Worm (Caenorhabditis elegans) whole organism, L4 larva: ENCODE data around the gene nhr-112.

Source experiments
- fkh-10 ChIP-seq: fragments of 150-350 bp; optimal IDR thresholded peaks from 2 replicates; lab custom pipeline; 2014; ENCODE audit warnings: missing biosample characterization, missing genetic modification reagents, missing genetic modification characterization
- hlh-30 ChIP-seq: sonication (generic microtip); optimal IDR thresholded peaks from 2 replicates; lab custom pipeline; 2017; ENCODE audit warnings: antibody characterized with exemption, mild to moderate bottlenecking, missing genetic modification characterization, missing compliant biosample characterization; ENCODE audit not compliant: insufficient read depth
- jun-1 ChIP-seq: fragments of 150-350 bp; optimal IDR thresholded peaks from 2 replicates; lab custom pipeline; 2014; ENCODE audit warnings: missing biosample characterization, missing genetic modification reagents, missing genetic modification characterization
- lin-15B ChIP-seq: fragments of 150-350 bp; sonication (generic microtip); optimal IDR thresholded peaks from 3 replicates; lab custom pipeline; 2014; ENCODE audit warnings: missing biosample characterization, missing genetic modification characterization
- mdl-1 ChIP-seq, 2 experiments: fragments of 150-350 bp in 1 of 2; sonication (generic microtip) in 1 of 2; optimal IDR thresholded peaks; 2 replicates each; lab custom pipeline; 2014 to 2017; ENCODE audit warnings: missing biosample characterization in 2 of 2, missing genetic modification characterization in 2 of 2
- mdt-29 ChIP-seq: fragments of 200-800 bp; sonication (Bioruptor generic); IDR thresholded peaks from 2 replicates; pipeline ENCODE4 v1.3.6; 2022; ENCODE audit warnings: missing genetic modification reagents, missing genetic modification characterization, missing compliant biosample characterization
- mep-1 ChIP-seq: fragments of 150-350 bp; sonication (generic microtip); optimal IDR thresholded peaks from 3 replicates; lab custom pipeline; 2014; ENCODE audit warnings: missing biosample characterization, missing genetic modification characterization
- nhr-111 ChIP-seq: fragments of 200-800 bp; sonication (Bioruptor generic); optimal IDR thresholded peaks from 2 replicates; lab custom pipeline; 2018; ENCODE audit warnings: mild to moderate bottlenecking, missing genetic modification characterization, missing compliant biosample characterization
- nhr-41 ChIP-seq: fragments of 200-800 bp; sonication (Bioruptor generic); IDR thresholded peaks from 2 replicates; pipeline ENCODE4 v1.3.6; 2022; ENCODE audit warnings: missing genetic modification reagents, missing genetic modification characterization, missing compliant biosample characterization
- nhr-6 ChIP-seq: fragments of 150-350 bp; optimal IDR thresholded peaks from 2 replicates; lab custom pipeline; 2014; ENCODE audit warnings: missing biosample characterization, missing genetic modification characterization
- nhr-76 ChIP-seq: fragments of 150-350 bp; optimal IDR thresholded peaks from 2 replicates; lab custom pipeline; 2014; ENCODE audit warnings: missing biosample characterization, missing genetic modification characterization
- ztf-11 ChIP-seq: fragments of 150-350 bp; optimal IDR thresholded peaks from 2 replicates; lab custom pipeline; 2014; ENCODE audit warnings: missing biosample characterization, missing genetic modification characterization

DNA sequence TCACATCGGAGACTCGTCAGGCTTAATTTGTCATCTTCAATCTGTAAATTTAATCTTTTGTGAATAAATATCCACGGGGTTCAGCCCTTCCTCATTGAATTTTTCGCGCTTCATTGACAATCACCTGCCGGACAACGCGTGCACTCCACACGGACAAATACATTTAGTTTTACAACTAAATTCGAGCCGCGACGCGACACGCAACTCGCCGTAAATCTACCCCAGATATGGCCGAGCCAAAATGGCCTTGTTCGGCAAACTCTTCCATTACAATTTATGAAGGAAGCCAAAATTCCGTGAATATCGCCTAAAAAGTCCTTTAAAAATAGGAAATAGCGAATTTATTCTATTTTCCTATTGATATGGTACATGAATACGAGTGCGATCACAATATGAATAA is 21.1 kb upstream of the nhr-112 start:
- no peak for TF ChIP-seq ztf-11 (tag; lab: Kevin White, UChicago)
- no peak for TF ChIP-seq mep-1 (tag; lab: Kevin White, UChicago)
- TF ChIP-seq nhr-76 (tag; lab: Kevin White, UChicago), result no peak
- TF ChIP-seq nhr-111 (GFP tag; lab: Kevin White, UChicago), result no peak
- TF ChIP-seq mdl-1 (tag; optimal IDR thresholded peaks at IDR 0.05; lab: Kevin White, UChicago), result no peak
- TF ChIP-seq nhr-41, result no peak
- no peak for TF ChIP-seq lin-15B (tag; lab: Kevin White, UChicago)
- no peak for TF ChIP-seq jun-1 (tag; lab: Kevin White, UChicago)
- no peak for TF ChIP-seq nhr-6 (tag; lab: Kevin White, UChicago)
- no peak for TF ChIP-seq hlh-30 (tag; lab: Kevin White, UChicago)
- TF ChIP-seq mdt-29 (GFP tag; lab: Robert Waterston, UW), result no peak
- no peak for TF ChIP-seq fkh-10 (GFP tag; lab: Kevin White, UChicago)
